Worm (Caenorhabditis elegans): ENCODE measurements around the gene coel-1.
A peak's percentile ranks its signal among the peaks of the same experiment; 100 is the strongest.

coel-1 gene

ce11 chrX:4265283-4265907, at the start of gene coel-1:
Gene coel-1, plus strand, starts transcription at chrX:4265663.
- peak; percentile 43 for TF ChIP-seq fos-1 (tag; optimal IDR thresholded peaks at IDR 0.05)
- peak; percentile 67 for TF ChIP-seq C34F6.9 (tag; optimal IDR thresholded peaks at IDR 0.05)
- TF ChIP-seq sem-4 (tag; optimal IDR thresholded peaks at IDR 0.05), result peak; percentile 29
- peak; percentile 72 for TF ChIP-seq sma-9 (GFP tag; optimal IDR thresholded peaks at IDR 0.05)
- TF ChIP-seq sma-9 (tag; optimal IDR thresholded peaks at IDR 0.05), result no peak
- no peak for TF ChIP-seq mab-5 (tag; optimal IDR thresholded peaks at IDR 0.05)
- peak; percentile 64 for TF ChIP-seq nhr-25 (tag; optimal IDR thresholded peaks at IDR 0.05)
- TF ChIP-seq gmeb-1 (tag; optimal IDR thresholded peaks at IDR 0.05), result no peak
- peak; percentile 57 for TF ChIP-seq blmp-1 (tag; optimal IDR thresholded peaks at IDR 0.05; ENCODE audit: insufficient read depth)
- TF ChIP-seq lsy-2 (tag; optimal IDR thresholded peaks at IDR 0.05), result peak in 1 of 2 experiments; percentile 10
- peak; percentile 24 for TF ChIP-seq sma-3 (GFP tag; optimal IDR thresholded peaks at IDR 0.05)
- TF ChIP-seq R02D3.7 (tag; optimal IDR thresholded peaks at IDR 0.05), result no peak
- peak; percentile 30 for TF ChIP-seq crh-2 (tag; optimal IDR thresholded peaks at IDR 0.05)
- TF ChIP-seq lin-13 (GFP tag; optimal IDR thresholded peaks at IDR 0.05), result no peak
- peak; percentile 70 for TF ChIP-seq F13H6.1 (tag; optimal IDR thresholded peaks at IDR 0.05)
- no peak for TF ChIP-seq peb-1 (tag; optimal IDR thresholded peaks at IDR 0.05)
- TF ChIP-seq ama-1 (optimal IDR thresholded peaks at IDR 0.05), result peak; percentile 4
- TF ChIP-seq snpc-4 (tag; optimal IDR thresholded peaks at IDR 0.05), result no peak
- TF ChIP-seq nhr-10 (tag; optimal IDR thresholded peaks at IDR 0.05), result no peak
- TF ChIP-seq elt-3 (tag; optimal IDR thresholded peaks at IDR 0.05), result no peak
- TF ChIP-seq ZK546.5 (tag; optimal IDR thresholded peaks at IDR 0.05), result no peak
- peak; percentile 62 for TF ChIP-seq unc-55 (GFP tag; optimal IDR thresholded peaks at IDR 0.05)
- peak; percentile 82 for TF ChIP-seq nhr-129 (tag; optimal IDR thresholded peaks at IDR 0.05)

ce11 chrX:4216894-4217293, 48.6 kb upstream of the coel-1 start, which contains the start of the genes F20B6.10 and hpk-1:
Gene F20B6.10, minus strand, starts transcription at chrX:4217196.
Gene hpk-1, minus strand, starts transcription at chrX:4217290.
- TF ChIP-seq crh-2 (tag; optimal IDR thresholded peaks at IDR 0.05) (no peak), dmd-4 (tag; optimal IDR thresholded peaks at IDR 0.05) (no peak), lin-13 (GFP tag; optimal IDR thresholded peaks at IDR 0.05) (no peak), unc-62 (GFP tag; optimal IDR thresholded peaks at IDR 0.05) (no peak), C34F6.9 (tag; optimal IDR thresholded peaks at IDR 0.05) (no peak), unc-39 (tag; optimal IDR thresholded peaks at IDR 0.05) (no peak), nhr-23 (tag; optimal IDR thresholded peaks at IDR 0.05) (no peak), sma-9 (GFP tag; optimal IDR thresholded peaks at IDR 0.05) (no peak), sma-9 (tag; optimal IDR thresholded peaks at IDR 0.05) (no peak), nhr-12 (tag; optimal IDR thresholded peaks at IDR 0.05) (no peak), lsy-2 (tag; optimal IDR thresholded peaks at IDR 0.05) (no peak), nhr-10 (tag; optimal IDR thresholded peaks at IDR 0.05) (no peak), elt-3 (tag; optimal IDR thresholded peaks at IDR 0.05) (no peak), unc-55 (GFP tag; optimal IDR thresholded peaks at IDR 0.05) (no peak), ztf-4 (tag; optimal IDR thresholded peaks at IDR 0.05) (no peak), nhr-6 (tag; optimal IDR thresholded peaks at IDR 0.05) (no peak), skn-1 (tag; optimal IDR thresholded peaks at IDR 0.05) (no peak), blmp-1 (tag; optimal IDR thresholded peaks at IDR 0.05; ENCODE audit: insufficient read depth) (no peak), mdl-1 (tag; optimal IDR thresholded peaks at IDR 0.05) (no peak)

ce11 chrX:4218174-4218573, 47.3 kb upstream of the coel-1 start, which contains the start of gene W01H2.2:
Gene W01H2.2, minus strand, starts transcription at chrX:4218458.
- TF ChIP-seq unc-55 (GFP tag; optimal IDR thresholded peaks at IDR 0.05) (peak; percentile 8), aly-2 (tag; optimal IDR thresholded peaks at IDR 0.05) (no peak), crh-2 (tag; optimal IDR thresholded peaks at IDR 0.05) (peak; percentile 7)

ce11 chrX:4219487-4219886, 46.0 kb upstream of the coel-1 start:
- TF ChIP-seq blmp-1 (tag; optimal IDR thresholded peaks at IDR 0.05; ENCODE audit: insufficient read depth), result no peak
- no peak for TF ChIP-seq snpc-4 (tag; optimal IDR thresholded peaks at IDR 0.05)
- TF ChIP-seq nhr-23 (tag; optimal IDR thresholded peaks at IDR 0.05), result no peak
- no peak for TF ChIP-seq R02D3.7 (tag; optimal IDR thresholded peaks at IDR 0.05)
- TF ChIP-seq elt-3 (tag; optimal IDR thresholded peaks at IDR 0.05), result no peak
- TF ChIP-seq nhr-77 (tag; optimal IDR thresholded peaks at IDR 0.05), result no peak
- no peak for TF ChIP-seq nhr-25 (tag; optimal IDR thresholded peaks at IDR 0.05)
- TF ChIP-seq C34F6.9 (tag; optimal IDR thresholded peaks at IDR 0.05), result peak; percentile 10
- peak; percentile 48 for TF ChIP-seq nhr-129 (tag; optimal IDR thresholded peaks at IDR 0.05)
- peak; percentile 5 for TF ChIP-seq crh-2 (tag; optimal IDR thresholded peaks at IDR 0.05)
- TF ChIP-seq lin-13 (GFP tag; optimal IDR thresholded peaks at IDR 0.05), result no peak
- TF ChIP-seq nhr-10 (tag; optimal IDR thresholded peaks at IDR 0.05), result no peak
- peak in 1 of 2 experiments; percentile 5 for TF ChIP-seq lsy-2 (tag; optimal IDR thresholded peaks at IDR 0.05)
- TF ChIP-seq lin-11 (tag; optimal IDR thresholded peaks at IDR 0.05), result no peak
- no peak for TF ChIP-seq sma-3 (GFP tag; optimal IDR thresholded peaks at IDR 0.05)
- TF ChIP-seq mbf-1 (tag; optimal IDR thresholded peaks at IDR 0.05), result no peak
- no peak for TF ChIP-seq ceh-82 (tag; optimal IDR thresholded peaks at IDR 0.05)
- no peak for TF ChIP-seq fos-1 (tag; optimal IDR thresholded peaks at IDR 0.05)
- no peak for TF ChIP-seq ztf-1 (GFP tag; conservative IDR thresholded peaks at IDR 0.05)
- no peak for TF ChIP-seq skn-1 (tag; optimal IDR thresholded peaks at IDR 0.05)
